Fruit fly (Drosophila melanogaster) whole organism, adult: ENCODE results near the gene CG14109.

Experiments used
- CG11617 ChIP-seq: fragments of 200-800 bp; sonication (Bioruptor generic); optimal IDR thresholded peaks from 2 replicates; lab custom pipeline; 2017; ENCODE audit warnings: mild to moderate bottlenecking, missing biosample characterization, missing genetic modification reagents, missing genetic modification characterization
- CG12768 ChIP-seq: fragments of 200-800 bp; sonication (Bioruptor generic); optimal IDR thresholded peaks from 2 replicates; lab custom pipeline; 2017; ENCODE audit warnings: missing biosample characterization, missing genetic modification characterization, mild to moderate bottlenecking, moderate library complexity, missing genetic modification reagents
- CG14711 ChIP-seq: fragments of 200-800 bp; sonication (Bioruptor generic); optimal IDR thresholded peaks from 2 replicates; lab custom pipeline; 2018; ENCODE audit warnings: missing biosample characterization, mild to moderate bottlenecking, missing genetic modification characterization, moderate library complexity
- CG1620 ChIP-seq: fragments of 200-800 bp; sonication (Bioruptor generic); optimal IDR thresholded peaks from 2 replicates; lab custom pipeline; 2016; ENCODE audit warnings: missing biosample characterization, missing genetic modification characterization
- CG33017 ChIP-seq: fragments of 200-800 bp; sonication (Bioruptor generic); optimal IDR thresholded peaks from 2 replicates; lab custom pipeline; 2018; ENCODE audit warnings: missing biosample characterization, mild to moderate bottlenecking, missing genetic modification characterization, moderate library complexity
- CG5204 ChIP-seq: fragments of 200-800 bp; sonication (Bioruptor generic); optimal IDR thresholded peaks from 2 replicates; lab custom pipeline; 2016; ENCODE audit warnings: missing biosample characterization, missing genetic modification characterization
- CG7045 ChIP-seq: fragments of 200-800 bp; sonication (Bioruptor generic); optimal IDR thresholded peaks from 2 replicates; lab custom pipeline; 2017; ENCODE audit warnings: missing biosample characterization, mild to moderate bottlenecking, missing genetic modification characterization
- CG7101 ChIP-seq: fragments of 200-800 bp; sonication (Bioruptor generic); optimal IDR thresholded peaks from 2 replicates; lab custom pipeline; 2018; ENCODE audit warnings: missing biosample characterization, mild to moderate bottlenecking, missing genetic modification characterization, moderate library complexity
- Clk ChIP-seq: fragments of 200-800 bp; sonication (Bioruptor generic); optimal IDR thresholded peaks from 2 replicates; lab custom pipeline; 2017; ENCODE audit warnings: missing biosample characterization, missing genetic modification characterization
- Crg-1 ChIP-seq: fragments of 200-800 bp; sonication (Bioruptor generic); optimal IDR thresholded peaks from 2 replicates; lab custom pipeline; 2016; ENCODE audit warnings: missing biosample characterization, missing genetic modification characterization
- Mnt ChIP-seq: fragments of 200-800 bp; sonication (Bioruptor generic); optimal IDR thresholded peaks from 2 replicates; lab custom pipeline; 2016; ENCODE audit warnings: missing biosample characterization, mild to moderate bottlenecking, missing genetic modification characterization
- bab1 ChIP-seq: fragments of 200-800 bp; sonication (Bioruptor generic); optimal IDR thresholded peaks from 3 replicates; lab custom pipeline; 2019; ENCODE audit warnings: missing biosample characterization, mild to moderate bottlenecking, missing genetic modification characterization, moderate library complexity
- cic ChIP-seq: fragments of 200-800 bp; sonication (Bioruptor generic); optimal IDR thresholded peaks from 2 replicates; lab custom pipeline; 2017; ENCODE audit warnings: missing biosample characterization, mild to moderate bottlenecking, missing genetic modification characterization, moderate library complexity
- cnc ChIP-seq, 2 experiments: fragments of >200 bp; optimal IDR thresholded peaks; 2 replicates each; lab custom pipeline; 2017
- kay ChIP-seq: fragments of 200-800 bp; sonication (Bioruptor generic); peaks from one replicate; lab custom pipeline; 2016; ENCODE audit warnings: missing biosample characterization, missing genetic modification characterization, borderline replicate concordance
- ovo ChIP-seq: fragments of 200-800 bp; sonication (Bioruptor generic); optimal IDR thresholded peaks from 2 replicates; lab custom pipeline; 2016; ENCODE audit warnings: missing biosample characterization, missing genetic modification characterization
- pad ChIP-seq: fragments of 200-800 bp; sonication (Bioruptor generic); optimal IDR thresholded peaks from 3 replicates; lab custom pipeline; 2017; ENCODE audit warnings: missing biosample characterization, missing genetic modification characterization, mild to moderate bottlenecking, moderate library complexity, missing genetic modification reagents
- tj ChIP-seq: fragments of 200-800 bp; sonication (Bioruptor generic); optimal IDR thresholded peaks from 3 replicates; lab custom pipeline; 2017; ENCODE audit warnings: missing biosample characterization, mild to moderate bottlenecking, missing genetic modification characterization, moderate library complexity
- toe ChIP-seq: fragments of 200-800 bp; sonication (Bioruptor generic); optimal IDR thresholded peaks from 2 replicates; lab custom pipeline; 2016; ENCODE audit warnings: missing biosample characterization, missing genetic modification characterization

The CG14109 gene

DNA sequence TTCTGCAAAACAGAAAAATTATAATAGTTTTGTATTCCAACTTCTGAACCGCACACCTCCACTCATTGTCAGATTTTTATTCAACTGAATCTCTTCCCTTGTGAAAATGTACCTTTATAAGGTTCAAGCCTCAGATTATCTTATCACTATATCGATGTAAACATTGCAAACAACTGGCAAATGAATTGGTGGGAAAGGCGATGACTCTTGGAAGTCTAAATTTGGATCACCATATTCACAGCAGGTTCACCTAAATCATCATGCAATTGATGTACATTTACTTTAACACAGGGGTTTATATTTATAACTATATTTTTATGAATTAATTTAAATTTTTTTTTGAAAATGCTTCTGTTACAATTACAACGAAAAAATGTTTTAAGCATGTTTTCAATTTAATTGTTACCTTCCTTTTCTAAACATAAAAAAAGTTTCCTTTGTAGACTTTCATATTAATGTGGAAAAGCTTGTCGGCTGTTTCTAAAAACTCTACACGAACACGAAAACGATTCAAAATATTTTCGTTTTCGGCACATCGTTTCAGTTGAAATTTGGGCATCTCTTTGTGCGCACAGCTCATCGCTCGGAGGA is at the start of gene CG14109, which contains the start of gene CG10140:
Gene CG14109, plus strand, starts transcription at position 541 of the 591 bp plus-strand sequence.
Gene CG10140, minus strand, starts transcription at position 101 of the 591 bp plus-strand sequence.
- no peak for TF ChIP-seq tj (GFP tag; lab: Kevin White, UChicago)
- no peak for TF ChIP-seq CG33017 (tag; lab: Kevin White, UChicago)
- no peak for TF ChIP-seq Mnt
- no peak for TF ChIP-seq CG1620
- no peak for TF ChIP-seq Crg-1 (GFP tag; lab: Kevin White, UChicago)
- TF ChIP-seq Clk (GFP tag; lab: Kevin White, UChicago) = no peak
- no peak for TF ChIP-seq CG14711 (tag; lab: Kevin White, UChicago)
- no peak for TF ChIP-seq bab1 (GFP tag; lab: Kevin White, UChicago)

DNA sequence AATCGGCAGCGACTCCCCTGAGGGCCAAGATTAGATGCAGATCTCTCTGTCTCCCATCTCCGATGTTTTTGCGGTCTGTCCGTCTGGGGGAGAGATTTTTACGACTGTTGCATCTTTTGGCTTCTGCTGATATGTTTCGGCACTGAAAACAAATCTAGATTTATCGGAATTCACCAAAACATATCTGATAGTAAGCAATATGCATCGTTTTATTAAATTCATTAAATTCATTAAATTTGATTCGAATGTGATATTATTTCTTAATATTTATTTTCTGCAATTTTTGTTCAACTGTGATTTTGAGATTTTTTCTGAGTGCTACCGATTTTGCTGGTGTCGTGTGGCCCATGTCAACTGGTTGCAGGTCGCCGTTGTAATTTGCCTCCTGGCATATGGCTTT is 47.2 kb upstream of the CG14109 start:
- TF ChIP-seq Clk (GFP tag; lab: Kevin White, UChicago) (no peak), CG14711 (tag; lab: Kevin White, UChicago) (no peak), CG11617 (GFP tag; lab: Kevin White, UChicago) (no peak), CG5204 (no peak), ovo (no peak), CG7045 (no peak), cic (no peak), tj (GFP tag; lab: Kevin White, UChicago) (no peak)

DNA sequence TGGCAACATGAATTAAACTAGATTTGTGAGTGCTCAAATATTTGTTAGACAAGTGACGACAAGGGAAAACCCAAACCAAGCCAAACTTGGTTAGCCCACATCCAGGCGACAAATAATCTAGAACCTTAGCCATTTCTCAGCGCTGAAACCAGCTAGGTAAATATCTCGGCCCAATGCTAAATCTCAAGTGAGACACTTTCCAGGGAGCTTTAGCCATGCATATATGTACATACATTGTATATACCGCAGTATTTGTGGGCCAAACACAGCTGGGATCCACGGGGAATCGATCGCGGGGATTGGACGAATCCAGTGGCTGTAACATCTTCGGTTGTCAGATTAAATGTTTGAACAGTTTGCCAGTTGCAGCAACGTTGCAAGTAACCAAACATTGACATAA is 43.1 kb upstream of the CG14109 start:
- TF ChIP-seq CG5204 = no peak
- no peak for TF ChIP-seq bab1 (GFP tag; lab: Kevin White, UChicago)

DNA sequence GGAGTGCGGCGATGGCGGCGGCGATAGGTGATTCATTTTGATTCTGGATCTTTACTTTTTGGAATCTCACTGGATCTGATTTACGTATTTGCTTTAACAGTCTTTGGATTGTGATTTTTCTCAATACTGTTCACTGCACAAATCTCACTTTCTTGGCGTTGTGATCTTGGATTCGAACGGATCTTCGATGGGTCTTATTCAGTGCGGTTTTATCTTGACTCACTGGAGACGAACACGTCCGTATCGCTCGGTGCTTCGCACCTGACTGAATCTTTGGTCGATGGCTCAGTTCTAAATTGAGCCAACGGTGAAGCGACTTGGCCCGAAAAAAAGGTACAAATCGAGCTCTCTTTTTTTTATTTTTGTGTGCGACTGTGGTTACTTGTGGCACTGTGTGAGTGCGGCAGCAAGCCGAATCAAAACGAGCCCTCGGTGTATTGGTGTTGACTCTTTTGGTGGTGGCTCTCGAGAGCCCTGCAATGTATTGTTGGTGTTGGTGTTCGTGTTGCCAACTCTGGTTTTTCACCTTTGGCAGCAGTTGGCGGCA is 39.8 kb upstream of the CG14109 start, which contains the start of gene sens:
Gene sens, minus strand, starts transcription at position 254 of the 547 bp plus-strand sequence.
- TF ChIP-seq bab1 (GFP tag; lab: Kevin White, UChicago) = no peak
- no peak for TF ChIP-seq kay (GFP tag; lab: Kevin White, UChicago)
- no peak for TF ChIP-seq toe
- TF ChIP-seq Clk (GFP tag; lab: Kevin White, UChicago) = no peak
- TF ChIP-seq pad (GFP tag; lab: Kevin White, UChicago) = no peak
- TF ChIP-seq tj (GFP tag; lab: Kevin White, UChicago) = no peak
- TF ChIP-seq CG5204 = no peak
- no peak for TF ChIP-seq ovo
- no peak for TF ChIP-seq CG11617 (GFP tag; lab: Kevin White, UChicago)
- no peak for TF ChIP-seq CG7101
- TF ChIP-seq cnc (optimal IDR thresholded peaks at IDR 0.05; lab: Kevin White, UChicago) = no peak
- TF ChIP-seq CG33017 (tag; lab: Kevin White, UChicago) = no peak

DNA sequence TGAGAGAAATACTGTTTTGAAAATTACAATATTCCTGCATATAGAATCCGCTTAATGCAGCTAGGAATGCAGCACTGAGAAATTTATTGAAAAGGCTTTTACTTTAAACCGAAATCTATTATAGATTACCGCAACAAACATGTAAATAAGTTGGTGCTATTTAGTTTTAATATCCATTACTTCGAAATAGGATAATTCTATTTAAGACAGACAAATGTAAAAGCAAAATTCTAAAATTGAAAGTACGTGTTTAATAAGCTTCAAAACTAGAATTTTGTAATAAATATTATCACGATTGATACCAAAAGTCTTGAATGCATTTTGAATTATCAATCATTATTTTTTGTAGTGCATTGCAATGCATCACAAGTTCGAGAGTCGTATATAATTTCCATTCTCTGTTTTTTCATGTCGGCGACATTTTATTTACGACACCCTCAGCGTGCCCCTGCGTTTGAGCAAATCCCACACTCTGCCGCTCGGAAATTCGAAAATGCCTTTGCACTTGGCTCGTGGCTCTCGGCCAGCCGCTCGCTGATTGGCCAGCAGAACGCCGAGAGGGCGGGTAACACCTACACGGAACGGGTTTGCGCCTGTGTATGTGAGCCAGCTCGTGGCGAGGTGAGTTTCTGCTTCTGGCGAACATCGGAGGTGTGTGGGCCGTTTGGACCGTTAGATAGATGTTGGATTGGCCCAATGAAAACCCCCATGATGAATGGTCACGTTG is 37.4 kb upstream of the CG14109 start:
- TF ChIP-seq tj (GFP tag; lab: Kevin White, UChicago) = no peak

DNA sequence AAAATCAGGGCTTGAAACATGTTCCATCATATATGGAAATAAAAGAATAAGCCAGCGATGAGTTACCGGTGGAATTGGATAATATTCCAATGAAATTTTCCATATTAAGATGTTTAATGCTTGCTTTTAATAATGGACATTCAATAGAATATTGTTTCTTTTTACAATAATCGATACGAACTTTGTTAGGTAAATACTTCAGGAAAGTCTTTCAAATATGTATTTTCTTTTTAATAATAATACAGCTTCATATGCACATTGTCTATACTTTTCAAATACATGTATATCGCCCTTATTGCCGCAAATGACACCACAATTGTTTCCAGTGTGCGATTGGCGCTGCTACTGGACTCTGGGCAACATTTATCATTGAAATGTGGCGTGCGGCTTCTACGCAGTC is 33.8 kb upstream of the CG14109 start:
- TF ChIP-seq cic (no peak), CG12768 (GFP tag; lab: Kevin White, UChicago) (no peak), CG11617 (GFP tag; lab: Kevin White, UChicago) (no peak), kay (GFP tag; lab: Kevin White, UChicago) (no peak), CG1620 (no peak)

DNA sequence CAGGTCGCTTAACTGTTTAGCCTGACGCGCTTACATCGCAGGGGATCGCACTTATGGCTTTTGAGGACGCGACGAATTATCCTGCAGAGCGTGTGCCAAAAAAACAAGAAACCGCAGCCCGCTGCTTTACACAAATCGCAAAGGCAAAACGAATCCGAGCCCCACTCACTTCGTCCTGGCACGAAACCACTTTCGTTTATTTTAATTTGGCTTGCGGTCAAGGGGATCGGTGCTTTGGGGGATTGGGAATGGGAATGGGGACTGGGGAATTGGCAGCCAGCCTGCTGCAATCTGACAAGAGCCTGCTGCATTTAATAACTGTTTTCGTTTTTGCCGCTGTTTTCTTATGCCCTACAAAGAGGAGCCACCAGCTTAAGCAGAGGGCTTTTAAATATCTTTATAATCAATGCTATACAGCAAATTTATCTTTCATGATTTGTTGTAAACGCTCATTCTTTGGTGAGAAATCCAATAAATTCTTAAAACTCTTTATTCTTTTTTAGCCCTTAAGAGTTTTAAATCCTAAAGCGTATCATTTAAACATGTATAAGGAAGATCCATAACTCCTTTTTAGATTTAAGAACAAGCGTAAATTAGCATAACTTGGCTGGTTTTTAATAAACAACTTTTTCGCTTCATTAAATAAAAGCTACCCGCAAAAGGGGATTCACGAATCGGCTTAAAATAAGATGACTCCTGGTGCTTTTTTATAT is 30.7 kb upstream of the CG14109 start:
- TF ChIP-seq kay (GFP tag; lab: Kevin White, UChicago) = peak; percentile 23
- no peak for TF ChIP-seq CG12768 (GFP tag; lab: Kevin White, UChicago)
- TF ChIP-seq CG7045 = no peak

DNA sequence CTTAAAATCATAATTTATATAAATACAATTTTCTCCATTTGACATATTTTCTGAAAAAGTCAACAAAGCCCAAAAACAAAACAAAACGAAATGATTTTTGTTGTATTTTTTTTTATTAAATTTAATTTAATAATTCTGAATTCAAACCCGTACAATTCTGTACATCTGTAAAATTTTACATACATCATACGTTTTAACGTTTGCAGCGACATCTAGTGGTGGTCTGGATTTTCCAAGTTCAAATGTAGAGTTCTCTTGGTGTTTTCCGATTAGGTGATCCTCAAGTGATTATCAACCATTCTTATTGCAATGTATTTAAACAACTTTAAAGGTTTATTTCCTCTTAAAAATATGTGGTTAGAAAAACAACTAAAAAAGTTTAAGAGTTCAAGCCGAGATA is 29.7 kb upstream of the CG14109 start:
- TF ChIP-seq bab1 (GFP tag; lab: Kevin White, UChicago) (no peak), ovo (no peak), CG5204 (no peak), CG7101 (no peak), cnc (optimal IDR thresholded peaks at IDR 0.05; lab: Kevin White, UChicago) (no peak), CG12768 (GFP tag; lab: Kevin White, UChicago) (no peak), tj (GFP tag; lab: Kevin White, UChicago) (no peak), CG11617 (GFP tag; lab: Kevin White, UChicago) (no peak), Clk (GFP tag; lab: Kevin White, UChicago) (no peak), CG1620 (no peak), CG14711 (tag; lab: Kevin White, UChicago) (no peak), CG7045 (no peak), pad (GFP tag; lab: Kevin White, UChicago) (no peak), toe (no peak)
